Worm (Caenorhabditis elegans): ENCODE measurements around the gene T07D4.5.

The T07D4.5 gene

ce11 chrII:8920315-8920714 is 36.2 kb upstream of the T07D4.5 start:
- TF ChIP-seq nhr-12 (tag; optimal IDR thresholded peaks at IDR 0.05) (no peak), fos-1 (tag; optimal IDR thresholded peaks at IDR 0.05) (peak; percentile 72)

DNA sequence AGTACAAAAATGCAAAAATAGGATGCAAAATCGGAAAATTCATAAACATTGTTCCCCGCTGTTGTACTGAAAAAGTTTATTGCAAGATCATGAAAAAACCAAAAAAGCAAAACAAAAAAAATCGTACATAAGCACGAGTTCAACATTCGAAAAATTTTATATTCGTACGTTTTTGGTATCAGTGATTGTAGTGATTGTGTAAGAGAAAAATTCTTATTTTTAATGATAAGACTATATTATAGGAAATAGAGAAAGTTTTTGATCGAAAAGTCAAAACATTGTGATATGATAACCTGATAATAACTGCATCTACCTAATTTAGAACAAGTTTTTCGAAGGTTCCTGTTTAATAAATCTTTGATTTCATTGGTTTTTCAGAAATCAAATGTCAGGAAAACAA is 33.2 kb upstream of the T07D4.5 start:
- TF ChIP-seq fos-1 (tag; optimal IDR thresholded peaks at IDR 0.05), result peak; percentile 46
- no peak for TF ChIP-seq egl-27 (tag; optimal IDR thresholded peaks at IDR 0.05)
- no peak for TF ChIP-seq Y55F3AM.14 (GFP tag; optimal IDR thresholded peaks at IDR 0.05)
- peak; percentile 10 for TF ChIP-seq blmp-1 (tag; optimal IDR thresholded peaks at IDR 0.05; ENCODE audit: insufficient read depth)

DNA sequence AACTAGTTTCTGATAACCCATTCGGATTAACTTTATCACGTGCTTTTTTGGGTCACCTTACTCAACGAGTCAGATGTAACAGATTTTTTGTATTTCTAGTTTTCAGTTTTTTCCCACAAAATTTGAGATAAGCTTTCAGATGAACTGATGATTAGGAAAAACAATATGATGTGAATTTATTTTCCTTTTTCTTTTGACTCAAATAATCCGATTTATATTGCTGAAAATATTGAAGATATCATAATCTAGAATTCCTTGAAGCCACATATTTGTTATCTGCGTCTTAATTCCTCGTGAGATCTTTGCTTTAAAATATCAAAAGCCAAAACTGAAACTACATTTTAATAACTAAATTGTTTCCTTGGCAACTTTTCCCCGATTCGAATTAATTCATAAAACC is 32.5 kb upstream of the T07D4.5 start:
- no peak for TF ChIP-seq nhr-129 (tag; optimal IDR thresholded peaks at IDR 0.05)
- no peak for TF ChIP-seq egl-27 (tag; optimal IDR thresholded peaks at IDR 0.05)
- TF ChIP-seq mdl-1 (tag; optimal IDR thresholded peaks at IDR 0.05), result no peak
- TF ChIP-seq blmp-1 (tag; optimal IDR thresholded peaks at IDR 0.05; ENCODE audit: insufficient read depth), result no peak
- TF ChIP-seq nhr-237 (tag; optimal IDR thresholded peaks at IDR 0.05), result no peak
- no peak for TF ChIP-seq gmeb-1 (tag; optimal IDR thresholded peaks at IDR 0.05)
- TF ChIP-seq unc-55 (GFP tag; optimal IDR thresholded peaks at IDR 0.05), result no peak
- no peak for TF ChIP-seq ceh-82 (tag; optimal IDR thresholded peaks at IDR 0.05)
- no peak for TF ChIP-seq F13H6.1 (tag; optimal IDR thresholded peaks at IDR 0.05)
- TF ChIP-seq ztf-11 (tag; optimal IDR thresholded peaks at IDR 0.05), result no peak
- TF ChIP-seq ztf-4 (tag; optimal IDR thresholded peaks at IDR 0.05), result no peak
- no peak for TF ChIP-seq ZK546.5 (tag; optimal IDR thresholded peaks at IDR 0.05)
- TF ChIP-seq unc-62 (GFP tag; optimal IDR thresholded peaks at IDR 0.05), result no peak
- no peak for TF ChIP-seq mab-5 (tag; optimal IDR thresholded peaks at IDR 0.05)
- no peak for TF ChIP-seq lin-13 (GFP tag; optimal IDR thresholded peaks at IDR 0.05)
- no peak for TF ChIP-seq nhr-10 (tag; optimal IDR thresholded peaks at IDR 0.05)
- TF ChIP-seq nhr-12 (tag; optimal IDR thresholded peaks at IDR 0.05), result no peak
- TF ChIP-seq lsy-2 (tag; optimal IDR thresholded peaks at IDR 0.05), result no peak

DNA sequence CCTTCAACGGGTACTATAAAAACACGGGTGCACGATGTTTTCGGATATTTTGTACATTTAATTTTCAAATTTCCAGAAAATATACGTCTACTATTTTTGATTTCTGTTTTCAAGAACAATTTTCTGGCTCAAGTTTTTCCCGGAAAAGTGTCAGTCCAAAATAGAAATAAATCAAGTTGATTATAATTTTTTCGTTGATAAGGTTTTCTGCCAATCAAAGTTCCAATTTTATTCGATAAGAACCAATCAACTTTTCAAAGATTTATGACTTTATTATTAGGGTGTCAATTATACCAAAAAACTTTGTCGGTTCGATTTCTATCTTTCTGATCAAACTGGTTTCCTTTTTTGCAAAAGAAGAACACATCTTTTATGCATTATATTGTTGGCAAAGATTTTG is 30.5 kb upstream of the T07D4.5 start:
- no peak for TF ChIP-seq ztf-4 (tag; optimal IDR thresholded peaks at IDR 0.05)
- no peak for TF ChIP-seq skn-1 (tag; optimal IDR thresholded peaks at IDR 0.05)
- peak; percentile 33 for TF ChIP-seq fos-1 (tag; optimal IDR thresholded peaks at IDR 0.05)
- TF ChIP-seq lin-13 (GFP tag; optimal IDR thresholded peaks at IDR 0.05), result no peak
- no peak for TF ChIP-seq sem-4 (tag; optimal IDR thresholded peaks at IDR 0.05)
- TF ChIP-seq ceh-16 (tag; optimal IDR thresholded peaks at IDR 0.05), result no peak
- TF ChIP-seq F13H6.1 (tag; optimal IDR thresholded peaks at IDR 0.05), result no peak

ce11 chrII:8912523-8913017 is 28.4 kb upstream of the T07D4.5 start:
- no peak for TF ChIP-seq mdl-1 (tag; optimal IDR thresholded peaks at IDR 0.05)
- no peak for TF ChIP-seq egl-27 (tag; optimal IDR thresholded peaks at IDR 0.05)
- no peak for TF ChIP-seq zag-1 (tag; optimal IDR thresholded peaks at IDR 0.05)
- no peak for TF ChIP-seq crh-2 (tag; optimal IDR thresholded peaks at IDR 0.05)
- TF ChIP-seq peb-1 (tag; optimal IDR thresholded peaks at IDR 0.05), result no peak
- TF ChIP-seq aly-2 (tag; optimal IDR thresholded peaks at IDR 0.05), result no peak
- no peak for TF ChIP-seq nhr-237 (tag; optimal IDR thresholded peaks at IDR 0.05)
- no peak for TF ChIP-seq C34F6.9 (tag; optimal IDR thresholded peaks at IDR 0.05)
- peak; percentile 31 for TF ChIP-seq unc-55 (GFP tag; optimal IDR thresholded peaks at IDR 0.05)
- peak; percentile 3 for TF ChIP-seq nhr-21 (tag; optimal IDR thresholded peaks at IDR 0.05)

ce11 chrII:8911929-8912328 is 27.8 kb upstream of the T07D4.5 start, which contains the start of gene B0457.4:
Gene B0457.4 (minus strand): TSS chrII:8912029.
- TF ChIP-seq nhr-12 (tag; optimal IDR thresholded peaks at IDR 0.05) (no peak), ceh-16 (tag; optimal IDR thresholded peaks at IDR 0.05) (no peak)

ce11 chrII:8903871-8904270 is 19.7 kb upstream of the T07D4.5 start:
- TF ChIP-seq elt-3 (tag; optimal IDR thresholded peaks at IDR 0.05) (no peak), nhr-21 (tag; optimal IDR thresholded peaks at IDR 0.05) (no peak), dmd-4 (tag; optimal IDR thresholded peaks at IDR 0.05) (no peak), lsy-2 (tag; optimal IDR thresholded peaks at IDR 0.05) (no peak), egl-27 (tag; optimal IDR thresholded peaks at IDR 0.05) (no peak), nhr-23 (tag; optimal IDR thresholded peaks at IDR 0.05) (no peak), ztf-11 (tag; optimal IDR thresholded peaks at IDR 0.05) (no peak), fos-1 (tag; optimal IDR thresholded peaks at IDR 0.05) (no peak), aly-2 (tag; optimal IDR thresholded peaks at IDR 0.05) (no peak), ama-1 (optimal IDR thresholded peaks at IDR 0.05) (no peak), lin-13 (GFP tag; optimal IDR thresholded peaks at IDR 0.05) (no peak), sma-3 (GFP tag; optimal IDR thresholded peaks at IDR 0.05) (no peak), snpc-4 (tag; optimal IDR thresholded peaks at IDR 0.05) (no peak), nhr-25 (tag; optimal IDR thresholded peaks at IDR 0.05) (no peak), nhr-6 (tag; optimal IDR thresholded peaks at IDR 0.05) (no peak)

Measured in whole organism, L2 larva.